Worm (Caenorhabditis elegans) whole organism, young adult: ENCODE results near the gene C52G5.3.

Experiments
- F52B5.7 ChIP-seq: sonication (generic microtip); optimal IDR thresholded peaks from 2 replicates; lab custom pipeline; 2016; ENCODE audit warnings: mild to moderate bottlenecking, missing genetic modification characterization, missing compliant biosample characterization
- Y53F4B.3 ChIP-seq: fragments of 200-800 bp; sonication (Bioruptor generic); IDR thresholded peaks from 2 replicates; pipeline ENCODE4 v1.3.6; 2022; ENCODE audit warnings: missing genetic modification reagents, missing genetic modification characterization, missing compliant biosample characterization
- ama-1 ChIP-seq, 3 experiments: fragments of 150-350 bp in 1 of 3; sonication (generic microtip) in 2 of 3; optimal IDR thresholded peaks; 2 replicates each; lab custom pipeline; 2014 to 2018; ENCODE audit warnings: missing biosample characterization in 2 of 3, missing genetic modification characterization in 2 of 3, missing genetic modification reagents in 2 of 3
- ceh-58 ChIP-seq: fragments of 200-800 bp; sonication (Bioruptor generic); IDR thresholded peaks from 2 replicates; pipeline ENCODE4 v1.3.6; 2022; ENCODE audit warnings: missing genetic modification characterization, missing compliant biosample characterization
- ceh-79 ChIP-seq: sonication (generic microtip); optimal IDR thresholded peaks from 2 replicates; lab custom pipeline; 2017; ENCODE audit warnings: mild to moderate bottlenecking, missing genetic modification characterization, missing compliant biosample characterization
- dpl-1 ChIP-seq: fragments of 150-350 bp; optimal IDR thresholded peaks from 2 replicates; lab custom pipeline; 2014; ENCODE audit warnings: missing biosample characterization, missing genetic modification reagents, missing genetic modification characterization
- ekl-4 ChIP-seq: fragments of 200-800 bp; sonication (Bioruptor generic); IDR thresholded peaks from 2 replicates; pipeline ENCODE4 v1.3.6; 2022; ENCODE audit warnings: missing genetic modification reagents, missing genetic modification characterization, missing compliant biosample characterization
- let-607 ChIP-seq, 2 experiments: fragments of 200-800 bp in 1 of 2; sonication (Bioruptor generic) in 1 of 2; sonication (generic microtip) in 1 of 2; optimal IDR thresholded peaks; 2 replicates each; lab custom pipeline; 2016 to 2018; ENCODE audit warnings: mild to moderate bottlenecking in 2 of 2, missing compliant biosample characterization in 2 of 2, missing genetic modification characterization in 2 of 2, moderate library complexity in 2 of 2, missing genotype in 1 of 2
- mxl-1 ChIP-seq: sonication (generic microtip); optimal IDR thresholded peaks from 2 replicates; lab custom pipeline; 2016; ENCODE audit warnings: missing genetic modification characterization, missing compliant biosample characterization
- nhr-80 ChIP-seq: sonication (generic microtip); optimal IDR thresholded peaks from 2 replicates; lab custom pipeline; 2016; ENCODE audit warnings: missing genetic modification characterization, missing compliant biosample characterization
- pha-4 ChIP-seq: fragments of 150-350 bp; sonication (generic microtip); optimal IDR thresholded peaks from 2 replicates; lab custom pipeline; 2014; ENCODE audit warnings: missing biosample characterization, missing genetic modification reagents, missing genetic modification characterization
- unc-62 ChIP-seq: fragments of 150-350 bp; optimal IDR thresholded peaks from 2 replicates; lab custom pipeline; 2014; ENCODE audit warnings: missing biosample characterization, missing genetic modification reagents, missing genetic modification characterization
- ztf-18 ChIP-seq: sonication (generic microtip); optimal IDR thresholded peaks from 2 replicates; lab custom pipeline; 2016; ENCODE audit warnings: missing genotype, mild to moderate bottlenecking, missing genetic modification characterization, missing compliant biosample characterization

DNA sequence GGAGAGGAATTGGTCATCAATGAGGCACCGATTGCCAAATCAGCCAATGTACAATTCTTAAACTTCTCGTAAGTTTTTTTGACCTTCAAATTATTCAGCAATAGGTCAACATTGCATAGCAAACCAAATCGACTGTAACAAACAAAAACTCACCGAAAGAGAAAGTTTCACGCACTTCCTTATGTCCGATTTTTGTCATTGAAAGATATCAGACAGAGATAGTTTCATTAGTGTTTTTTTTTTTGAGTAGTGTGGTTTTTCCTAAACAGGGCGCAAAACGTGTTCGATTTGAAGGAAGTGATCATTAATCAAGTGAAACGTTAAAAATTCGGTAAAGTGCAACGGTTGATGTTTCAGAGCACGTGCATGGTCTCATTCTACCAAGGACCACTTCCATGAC lies 1.8 kb downstream of the C52G5.3 start:
- TF ChIP-seq mxl-1 = no peak
- no peak for TF ChIP-seq let-607 (tag; optimal IDR thresholded peaks at IDR 0.05; lab: Kevin White, UChicago)
- no peak for TF ChIP-seq Y53F4B.3 (GFP tag; lab: Robert Waterston, UW)
- TF ChIP-seq ceh-58 = no peak
- TF ChIP-seq ceh-79 (tag; lab: Kevin White, UChicago) = no peak
- no peak for TF ChIP-seq F52B5.7
- TF ChIP-seq ekl-4 (GFP tag; lab: Robert Waterston, UW) = no peak
- TF ChIP-seq ama-1 (optimal IDR thresholded peaks at IDR 0.05; lab: Kevin White, UChicago) = no peak
- TF ChIP-seq ama-1 (GFP tag; optimal IDR thresholded peaks at IDR 0.05; lab: Kevin White, UChicago) = no peak
- no peak for TF ChIP-seq unc-62 (GFP tag; lab: Kevin White, UChicago)
- TF ChIP-seq pha-4 (tag; lab: Kevin White, UChicago) = no peak
- no peak for TF ChIP-seq ztf-18 (tag; lab: Kevin White, UChicago)
- TF ChIP-seq dpl-1 (GFP tag; lab: Kevin White, UChicago) = no peak
- no peak for TF ChIP-seq nhr-80 (tag; lab: Kevin White, UChicago)
